Fruit fly (Drosophila melanogaster) whole organism, embryonic: Measurements from ENCODE around the gene CG13031.
A peak's percentile ranks its signal among the peaks of the same experiment; 100 is the strongest.

Experiments
- Asciz ChIP-seq: fragments of 200-800 bp; sonication (Bioruptor generic); optimal IDR thresholded peaks from 2 replicates; lab custom pipeline; 2017; ENCODE audit warnings: missing biosample characterization, mild to moderate bottlenecking, missing genetic modification characterization, missing genetic modification reagents
- CG10366 ChIP-seq: fragments of 200-800 bp; sonication (Bioruptor generic); IDR thresholded peaks from 2 replicates; pipeline ENCODE4 v1.3.6; 2022; ENCODE audit warnings: missing biosample characterization, missing genetic modification characterization
- CG10431 ChIP-seq: fragments of 200-800 bp; sonication (Bioruptor generic); optimal IDR thresholded peaks from 3 replicates; lab custom pipeline; 2018; ENCODE audit warnings: missing biosample characterization, mild to moderate bottlenecking, missing genetic modification characterization
- CG10543 ChIP-seq: fragments of 200-800 bp; sonication (Bioruptor generic); optimal IDR thresholded peaks from 3 replicates; lab custom pipeline; 2017; ENCODE audit warnings: missing biosample characterization, mild to moderate bottlenecking, missing genetic modification characterization, moderate library complexity
- CG11247 ChIP-seq: fragments of 200-800 bp; sonication (Bioruptor generic); IDR thresholded peaks from 2 replicates; pipeline ENCODE4 v1.3.6; 2022; ENCODE audit warnings: missing biosample characterization, missing genetic modification characterization
- CG12744 ChIP-seq: fragments of 200-800 bp; sonication (Bioruptor generic); optimal IDR thresholded peaks from 2 replicates; lab custom pipeline; 2016; ENCODE audit warnings: missing biosample characterization, missing genetic modification characterization
- CG13894 ChIP-seq: fragments of 200-800 bp; sonication (Bioruptor generic); optimal IDR thresholded peaks from 3 replicates; lab custom pipeline; 2018; ENCODE audit warnings: missing biosample characterization, mild to moderate bottlenecking, missing genetic modification characterization, moderate library complexity
- CG14441 ChIP-seq: fragments of 200-800 bp; sonication (Bioruptor generic); IDR thresholded peaks from 2 replicates; pipeline ENCODE4 v1.3.6; 2022; ENCODE audit warnings: missing biosample characterization, missing genetic modification characterization
- CG15269 ChIP-seq: fragments of 200-800 bp; sonication (Bioruptor generic); optimal IDR thresholded peaks from 2 replicates; lab custom pipeline; 2018; ENCODE audit warnings: missing biosample characterization, mild to moderate bottlenecking, missing genetic modification characterization, moderate library complexity
- CG1603 ChIP-seq: fragments of 200-800 bp; sonication (Bioruptor generic); optimal IDR thresholded peaks from 2 replicates; lab custom pipeline; 2019; ENCODE audit warnings: missing biosample characterization, mild to moderate bottlenecking, missing genetic modification characterization, moderate library complexity
- CG17802 ChIP-seq: fragments of 200-800 bp; sonication (Bioruptor generic); optimal IDR thresholded peaks from 2 replicates; lab custom pipeline; 2018; ENCODE audit warnings: missing biosample characterization, mild to moderate bottlenecking, missing genetic modification characterization, moderate library complexity
- CG6254 ChIP-seq: fragments of 200-800 bp; sonication (Bioruptor generic); optimal IDR thresholded peaks from 3 replicates; lab custom pipeline; 2017; ENCODE audit warnings: mild to moderate bottlenecking, missing biosample characterization, missing genetic modification reagents, missing genetic modification characterization
- CG6689 ChIP-seq: fragments of 200-800 bp; sonication (Bioruptor generic); IDR thresholded peaks from 2 replicates; pipeline ENCODE4 v1.3.6; 2022; ENCODE audit warnings: missing biosample characterization, missing genetic modification characterization
- CG6813 ChIP-seq: fragments of 200-800 bp; sonication (Bioruptor generic); optimal IDR thresholded peaks from 2 replicates; lab custom pipeline; 2017; ENCODE audit warnings: missing biosample characterization, missing genetic modification characterization, mild to moderate bottlenecking, moderate library complexity, missing genetic modification reagents
- CG6854 ChIP-seq: fragments of 200-800 bp; sonication (Bioruptor generic); optimal IDR thresholded peaks from 3 replicates; lab custom pipeline; 2017; ENCODE audit warnings: missing biosample characterization, mild to moderate bottlenecking, missing genetic modification characterization
- CG8290 ChIP-seq, 3 experiments: fragments of 200-800 bp; sonication (Bioruptor generic); optimal IDR thresholded peaks; 2 replicates each; lab custom pipeline; 2016 to 2019; ENCODE audit warnings: missing biosample characterization in 3 of 3, missing genetic modification characterization in 3 of 3, mild to moderate bottlenecking in 2 of 3, moderate library complexity in 1 of 3
- CG8944 ChIP-seq: fragments of 200-800 bp; sonication (Bioruptor generic); optimal IDR thresholded peaks from 3 replicates; lab custom pipeline; 2016; ENCODE audit warnings: missing biosample characterization, missing genetic modification characterization
- Deaf1 ChIP-seq: fragments of 200-800 bp; optimal IDR thresholded peaks from 3 replicates; lab custom pipeline; 2019; ENCODE audit warnings: missing biosample characterization, mild to moderate bottlenecking, missing genetic modification characterization, moderate library complexity
- Dip3 ChIP-seq: fragments of 200-800 bp; sonication (Bioruptor generic); optimal IDR thresholded peaks from 3 replicates; lab custom pipeline; 2016; ENCODE audit warnings: missing biosample characterization, missing genetic modification characterization
- Eip74EF ChIP-seq, 2 experiments: fragments of 200-800 bp in 1 of 2; fragments of >200 bp in 1 of 2; sonication (Bioruptor generic) in 1 of 2; optimal IDR thresholded peaks; 2 replicates each; lab custom pipeline; 2017 to 2019; ENCODE audit warnings: missing biosample characterization in 2 of 2, missing genetic modification characterization in 2 of 2, mild to moderate bottlenecking in 1 of 2, moderate library complexity in 1 of 2
- Ets65A ChIP-seq: fragments of 200-800 bp; sonication (Bioruptor generic); peaks from one replicate; lab custom pipeline; 2016; ENCODE audit warnings: missing biosample characterization, missing genetic modification characterization
- Hr3 ChIP-seq: fragments of 200-800 bp; sonication (Bioruptor generic); optimal IDR thresholded peaks from 3 replicates; lab custom pipeline; 2016; ENCODE audit warnings: missing biosample characterization, missing genetic modification characterization
- MBD-R2 ChIP-seq: fragments of 200-800 bp; sonication (Bioruptor generic); IDR thresholded peaks from 2 replicates; pipeline ENCODE4 v1.3.6; 2022; ENCODE audit warnings: missing biosample characterization, missing genetic modification characterization
- PHDP ChIP-seq: fragments of 200-800 bp; sonication (Bioruptor generic); optimal IDR thresholded peaks from 3 replicates; lab custom pipeline; 2018; ENCODE audit warnings: missing biosample characterization, mild to moderate bottlenecking, missing genetic modification characterization, moderate library complexity
- Poxn ChIP-seq: fragments of 200-800 bp; sonication (Bioruptor generic); IDR thresholded peaks from 2 replicates; pipeline ENCODE4 v1.3.6; 2022; ENCODE audit warnings: missing biosample characterization, missing genetic modification characterization
- Six4 ChIP-seq: fragments of 200-800 bp; sonication (Bioruptor generic); optimal IDR thresholded peaks from 2 replicates; lab custom pipeline; 2016; ENCODE audit warnings: missing biosample characterization, missing genetic modification characterization
- abd-A ChIP-seq: fragments of 200-800 bp; sonication (Bioruptor generic); optimal IDR thresholded peaks from 3 replicates; lab custom pipeline; 2019; ENCODE audit warnings: missing biosample characterization, mild to moderate bottlenecking, missing genetic modification characterization, moderate library complexity
- chinmo ChIP-seq: fragments of 200-800 bp; sonication (Bioruptor generic); IDR thresholded peaks from 4 replicates; pipeline ENCODE4 v1.3.6; 2022; ENCODE audit warnings: missing biosample characterization, missing genetic modification characterization; ENCODE audit not compliant: partially characterized antibody
- ci ChIP-seq: fragments of 200-800 bp; sonication (Bioruptor generic); IDR thresholded peaks from 3 replicates; pipeline ENCODE4 v1.3.6; 2022; ENCODE audit warnings: missing biosample characterization, missing genetic modification characterization
- crol ChIP-seq: fragments of 200-800 bp; sonication (Bioruptor generic); IDR thresholded peaks from 2 replicates; pipeline ENCODE4 v1.3.6; 2022; ENCODE audit warnings: missing biosample characterization, missing genetic modification characterization
- fd64A ChIP-seq: fragments of 200-800 bp; sonication (Bioruptor generic); optimal IDR thresholded peaks from 3 replicates; lab custom pipeline; 2018; ENCODE audit warnings: missing biosample characterization, mild to moderate bottlenecking, missing genetic modification characterization
- gcm ChIP-seq: fragments of 200-800 bp; sonication (Bioruptor generic); optimal IDR thresholded peaks from 2 replicates; lab custom pipeline; 2019; ENCODE audit warnings: missing biosample characterization, mild to moderate bottlenecking, missing genetic modification characterization, moderate library complexity
- kni ChIP-seq: fragments of 200-800 bp; sonication (Bioruptor generic); optimal IDR thresholded peaks from 3 replicates; lab custom pipeline; 2017; ENCODE audit warnings: mild to moderate bottlenecking, missing biosample characterization, missing genetic modification reagents, missing genetic modification characterization
- lab ChIP-seq: fragments of 200-800 bp; sonication (Bioruptor generic); optimal IDR thresholded peaks from 3 replicates; lab custom pipeline; 2017; ENCODE audit warnings: missing biosample characterization, missing genetic modification characterization, mild to moderate bottlenecking, moderate library complexity, missing genetic modification reagents
- lola ChIP-seq, 3 experiments: fragments of >200 bp in 2 of 3; fragments of 200-800 bp in 1 of 3; sonication (Bioruptor generic) in 1 of 3; optimal IDR thresholded peaks; 2 replicates each; lab custom pipeline; 2017 to 2019; ENCODE audit warnings: missing biosample characterization in 3 of 3, missing genetic modification characterization in 3 of 3, mild to moderate bottlenecking in 1 of 3, moderate library complexity in 1 of 3
- mld ChIP-seq: fragments of 200-800 bp; sonication (Bioruptor generic); IDR thresholded peaks from 3 replicates; pipeline ENCODE4 v1.3.6; 2022; ENCODE audit warnings: missing biosample characterization, missing genetic modification characterization; ENCODE audit not compliant: partially characterized antibody
- otp ChIP-seq: fragments of 200-800 bp; sonication (Bioruptor generic); IDR thresholded peaks from 3 replicates; pipeline ENCODE4, ENCODE4 v1.3.6; 2022; ENCODE audit warnings: missing biosample characterization, missing genetic modification characterization
- pros ChIP-seq: fragments of 200-800 bp; sonication (Bioruptor generic); optimal IDR thresholded peaks from 3 replicates; lab custom pipeline; 2019; ENCODE audit warnings: missing biosample characterization, mild to moderate bottlenecking, missing genetic modification characterization, moderate library complexity
- ro ChIP-seq: fragments of 200-800 bp; sonication (Bioruptor generic); IDR thresholded peaks from 2 replicates; pipeline ENCODE4 v1.3.6; 2022; ENCODE audit warnings: missing biosample characterization, missing genetic modification characterization
- sd ChIP-seq: fragments of 200-800 bp; sonication (Bioruptor generic); optimal IDR thresholded peaks from 3 replicates; lab custom pipeline; 2018; ENCODE audit warnings: missing biosample characterization, mild to moderate bottlenecking, missing genetic modification characterization, moderate library complexity
- stwl ChIP-seq: fragments of 200-800 bp; sonication (Bioruptor generic); optimal IDR thresholded peaks from 3 replicates; lab custom pipeline; 2018; ENCODE audit warnings: missing biosample characterization, mild to moderate bottlenecking, missing genetic modification characterization, moderate library complexity
- sug ChIP-seq: fragments of 200-800 bp; optimal IDR thresholded peaks from 2 replicates; lab custom pipeline; 2019; ENCODE audit warnings: missing biosample characterization, mild to moderate bottlenecking, missing genetic modification characterization, moderate library complexity
- twi ChIP-seq: fragments of 200-800 bp; optimal IDR thresholded peaks from 2 replicates; lab custom pipeline; 2019; ENCODE audit warnings: missing biosample characterization, mild to moderate bottlenecking, missing genetic modification characterization, moderate library complexity
- vvl ChIP-seq: fragments of 200-800 bp; sonication (Bioruptor generic); IDR thresholded peaks from 2 replicates; pipeline ENCODE4 v1.3.6; 2022; ENCODE audit warnings: missing biosample characterization, missing genetic modification characterization
- z ChIP-seq: fragments of 200-800 bp; sonication (Bioruptor generic); IDR thresholded peaks from 3 replicates; pipeline ENCODE4 v1.3.6; 2022; ENCODE audit warnings: missing biosample characterization, missing genetic modification characterization

CG13031 gene

DNA sequence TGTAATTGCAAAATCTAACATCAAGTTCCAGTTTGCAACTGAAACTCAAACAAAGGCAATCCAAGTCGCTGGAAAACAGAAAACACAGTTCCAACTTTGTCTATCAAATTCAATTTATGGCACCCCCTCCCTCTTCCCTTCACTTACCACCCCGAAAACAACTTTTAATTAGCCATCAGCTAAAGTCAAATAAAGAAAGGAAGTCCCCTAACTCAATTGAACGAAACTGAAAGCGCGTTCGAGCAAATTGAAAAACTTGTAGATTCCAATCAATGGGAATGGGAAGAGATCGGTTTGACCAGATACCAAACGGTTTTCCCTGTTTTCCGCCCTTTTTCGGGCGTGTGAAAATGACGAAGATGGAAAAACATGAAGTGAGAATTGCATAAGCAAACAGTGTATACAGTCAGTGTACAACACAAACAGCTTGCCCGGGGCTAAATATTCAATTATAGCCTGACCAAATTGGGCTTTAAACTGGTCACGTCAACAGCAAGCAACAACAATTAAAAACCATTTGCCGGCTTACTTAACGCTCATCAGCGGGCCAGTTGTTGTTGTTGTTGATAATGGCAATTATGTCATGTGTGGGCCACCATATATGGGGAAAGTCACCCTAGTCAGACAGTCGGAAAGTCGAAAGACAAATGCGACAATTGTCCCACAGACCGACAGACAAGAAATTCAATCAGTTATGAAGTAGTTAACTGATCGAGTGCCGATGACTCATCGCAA is 25.2 kb upstream of the CG13031 start (continued):
- TF ChIP-seq stwl (tag; lab: Kevin White, UChicago) (no peak), CG14441 (GFP tag; lab: Robert Waterston, UW) (0 out of 2 replicates have a peak, but pooled peaks have one; percentile 16), gcm (GFP tag; lab: Kevin White, UChicago) (peak; percentile 23), fd64A (GFP tag; lab: Kevin White, UChicago) (peak; percentile 23), CG11247 (GFP tag; lab: Robert Waterston, UW) (no peak), CG1603 (tag; lab: Kevin White, UChicago) (peak; percentile 24), PHDP (tag; lab: Kevin White, UChicago) (no peak), mld (GFP tag; lab: Robert Waterston, UW) (no peak), CG6689 (GFP tag; lab: Robert Waterston, UW) (0 out of 2 replicates have a peak, but pooled peaks have one; percentile 11), lab (GFP tag; lab: Kevin White, UChicago) (peak; percentile 25), Asciz (GFP tag; lab: Kevin White, UChicago) (peak; percentile 4), otp (peak; percentile 57; the same call in 1 of the 3 replicates), Hr3 (no peak), sug (tag; lab: Kevin White, UChicago) (no peak), kni (GFP tag; lab: Kevin White, UChicago) (peak; percentile 64), Six4 (GFP tag; lab: Kevin White, UChicago) (no peak), Poxn (0 out of 2 replicates have a peak, but pooled peaks have one; percentile 11), CG15269 (tag; lab: Kevin White, UChicago) (peak; percentile 22), CG10366 (GFP tag; lab: Robert Waterston, UW) (no peak), crol (GFP tag; lab: Robert Waterston, UW) (peak; percentile 64), CG12744 (no peak), vvl (GFP tag; lab: Robert Waterston, UW) (0 out of 2 replicates have a peak, but pooled peaks have one; percentile 7)
- TF ChIP-seq, all 482 proteins: peak for 28

DNA sequence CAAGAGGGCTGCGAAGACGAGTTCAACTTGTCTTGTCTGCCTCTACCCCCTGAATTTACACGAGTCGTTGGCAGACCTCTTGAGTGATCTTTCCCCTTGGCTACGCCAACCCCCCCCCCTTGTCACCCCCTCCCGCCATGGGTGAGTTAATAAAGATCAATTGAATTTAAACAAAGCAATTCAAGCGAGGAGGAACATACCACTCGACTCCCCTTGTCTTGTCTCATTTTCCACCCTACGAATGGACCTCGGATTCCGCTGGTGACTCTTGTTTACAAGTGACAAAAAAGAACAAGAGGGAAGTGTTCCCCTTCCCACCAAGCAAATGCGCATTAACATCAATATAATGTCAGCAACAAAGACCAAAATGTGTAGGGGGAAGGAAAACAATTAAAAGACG is 21.8 kb upstream of the CG13031 start:
- no peak for TF ChIP-seq Dip3 (GFP tag; lab: Kevin White, UChicago)
- peak; percentile 66 for TF ChIP-seq CG10543 (GFP tag; lab: Kevin White, UChicago)
- TF ChIP-seq CG6813 (GFP tag; lab: Kevin White, UChicago) = no peak
- TF ChIP-seq Ets65A = peak; percentile 52
- peak; percentile 85 for TF ChIP-seq z
- TF ChIP-seq pros (GFP tag; lab: Kevin White, UChicago) = peak; percentile 98
- no peak for TF ChIP-seq CG6854
- TF ChIP-seq twi (tag; lab: Kevin White, UChicago) = peak; percentile 2
- TF ChIP-seq crol (GFP tag; lab: Robert Waterston, UW) = peak; percentile 95
- peak; percentile 24 for TF ChIP-seq fd64A (GFP tag; lab: Kevin White, UChicago)
- peak; percentile 54 for TF ChIP-seq sd (tag; lab: Kevin White, UChicago)
- no peak for TF ChIP-seq lola (GFP tag; optimal IDR thresholded peaks at IDR 0.05; lab: Kevin White, UChicago)
- TF ChIP-seq CG17802 (tag; lab: Kevin White, UChicago) = no peak
- no peak for TF ChIP-seq CG8944
- peak; percentile 11 for TF ChIP-seq gcm (GFP tag; lab: Kevin White, UChicago)
- no peak for TF ChIP-seq CG6254
- TF ChIP-seq CG8290 (GFP tag; optimal IDR thresholded peaks at IDR 0.05; lab: Kevin White, UChicago) = no peak
- TF ChIP-seq CG8290 (tag; optimal IDR thresholded peaks at IDR 0.05; lab: Kevin White, UChicago) = peak in 1 of 2 experiments; percentile 12
- no peak for TF ChIP-seq Poxn
- no peak for TF ChIP-seq MBD-R2 (GFP tag; lab: Robert Waterston, UW)
- peak; percentile 66 for TF ChIP-seq abd-A
- TF ChIP-seq CG13894 = no peak
- TF ChIP-seq chinmo = 0 out of 4 replicates have a peak, but pooled peaks have one; percentile 32
- TF ChIP-seq ci = 0 out of 3 replicates have a peak, but pooled peaks have one; percentile 29
- peak in 1 of 2 experiments; percentile 57 for TF ChIP-seq Eip74EF (GFP tag; optimal IDR thresholded peaks at IDR 0.05; lab: Kevin White, UChicago)
- TF ChIP-seq Deaf1 = no peak
- TF ChIP-seq CG10431 (GFP tag; lab: Kevin White, UChicago) = no peak
- TF ChIP-seq ro (GFP tag; lab: Robert Waterston, UW) = no peak
